Fruit fly (Drosophila melanogaster): ENCODE measurements around the gene CG42729.

Gene CG42729

dm6 chr3L:15508233-15508632 lies 19.1 kb downstream of the CG42729 start, which contains the start of gene CG7841 (continued):
- TF ChIP-seq CG7839 (tag; optimal IDR thresholded peaks at IDR 0.05) (peak; percentile 98), Abd-B (GFP tag; optimal IDR thresholded peaks at IDR 0.05) (peak; percentile 89), CG14014 (GFP tag; IDR thresholded peaks at IDR 0.05) (peak; percentile 96), sens (GFP tag) (peak; percentile 99), D19A (tag; optimal IDR thresholded peaks at IDR 0.05) (peak; percentile 97), gsb (GFP tag; IDR thresholded peaks at IDR 0.05) (peak; percentile 88), CG31224 (GFP tag; IDR thresholded peaks at IDR 0.05) (peak; percentile 89), sd (tag; optimal IDR thresholded peaks at IDR 0.05) (peak; percentile 90), lilli (GFP tag; optimal IDR thresholded peaks at IDR 0.05) (peak; percentile 98), Lpt (GFP tag; optimal IDR thresholded peaks at IDR 0.05) (no peak), CG6689 (GFP tag; IDR thresholded peaks at IDR 0.05) (peak; percentile 96), Sin3A (optimal IDR thresholded peaks at IDR 0.05) (no peak), NC2α (GFP tag; optimal IDR thresholded peaks at IDR 0.05) (peak; percentile 95), gt (GFP tag; IDR thresholded peaks at IDR 0.05) (peak; percentile 66), salm (tag; optimal IDR thresholded peaks at IDR 0.05) (peak; percentile 98), tgo (GFP tag; IDR thresholded peaks at IDR 0.05) (peak; percentile 95), CG13287 (GFP tag; IDR thresholded peaks at IDR 0.05; ENCODE audit: partially characterized antibody) (peak; percentile 42; the same call in 1 of the 2 replicates), dmrt11E (tag; optimal IDR thresholded peaks at IDR 0.05) (peak; percentile 99), so (GFP tag; IDR thresholded peaks at IDR 0.05) (peak; percentile 98), CG3065 (GFP tag; optimal IDR thresholded peaks at IDR 0.05) (peak; percentile 92), CG16863 (GFP tag; optimal IDR thresholded peaks at IDR 0.05) (peak; percentile 96), CG18262 (tag; optimal IDR thresholded peaks at IDR 0.05) (peak; percentile 99), nom (GFP tag; optimal IDR thresholded peaks at IDR 0.05) (peak; percentile 98), CG8359 (GFP tag; optimal IDR thresholded peaks at IDR 0.05; ENCODE audit: borderline replicate concordance) (peak; percentile 92), CG10543 (GFP tag; optimal IDR thresholded peaks at IDR 0.05) (peak; percentile 99), kay (GFP tag; optimal IDR thresholded peaks at IDR 0.05) (peak; percentile 93), Doc2 (GFP tag; IDR thresholded peaks at IDR 0.05) (no peak), usp (GFP tag; optimal IDR thresholded peaks at IDR 0.05) (no peak), Oli (tag; optimal IDR thresholded peaks at IDR 0.05) (peak; percentile 96), btn (GFP tag; optimal IDR thresholded peaks at IDR 0.05) (peak; percentile 94), CG2712 (tag; optimal IDR thresholded peaks at IDR 0.05) (peak; percentile 99), grn (GFP tag; optimal IDR thresholded peaks at IDR 0.05) (peak; percentile 87), HLH54F (GFP tag; optimal IDR thresholded peaks at IDR 0.05) (peak; percentile 97), HmgD (GFP tag; optimal IDR thresholded peaks at IDR 0.05) (peak; percentile 91), E2f2 (GFP tag; IDR thresholded peaks at IDR 0.05) (peak; percentile 91), Opbp (GFP tag; IDR thresholded peaks at IDR 0.05; ENCODE audit: partially characterized antibody) (no peak), fd102C (GFP tag; optimal IDR thresholded peaks at IDR 0.05) (peak; percentile 94), CG6254 (GFP tag; optimal IDR thresholded peaks at IDR 0.05) (peak; percentile 96), ranshi (GFP tag; IDR thresholded peaks at IDR 0.05) (peak; percentile 96; the same call in 1 of the 2 replicates), Usf (GFP tag; optimal IDR thresholded peaks at IDR 0.05) (peak; percentile 93), CG6654 (GFP tag; optimal IDR thresholded peaks at IDR 0.05) (peak; percentile 88), oc (tag; optimal IDR thresholded peaks at IDR 0.05) (peak; percentile 97), gem (tag; optimal IDR thresholded peaks at IDR 0.05) (peak; percentile 99), lbe (GFP tag; optimal IDR thresholded peaks at IDR 0.05) (peak; percentile 98), CG7963 (GFP tag; IDR thresholded peaks at IDR 0.05; ENCODE audit: partially characterized antibody) (no peak), stc (GFP tag; IDR thresholded peaks at IDR 0.05) (peak; percentile 97), Bdp1 (GFP tag; optimal IDR thresholded peaks at IDR 0.05) (peak; percentile 93), Oaz (GFP tag; IDR thresholded peaks at IDR 0.05) (peak; percentile 93), Rx (GFP tag; IDR thresholded peaks at IDR 0.05) (no peak; the same call in none of the 2 replicates), CG17802 (tag; optimal IDR thresholded peaks at IDR 0.05) (peak; percentile 85), CG11723 (GFP tag; optimal IDR thresholded peaks at IDR 0.05) (peak; percentile 97)

All from whole organism, embryonic.